Worm (Caenorhabditis elegans) whole organism, L1 larva: Measurements from ENCODE around the gene C18H7.7.

ENCODE experiments used
- F16B12.6 ChIP-seq: fragments of 150-350 bp; optimal IDR thresholded peaks from 2 replicates; lab custom pipeline; 2014; ENCODE audit warnings: missing biosample characterization, missing genetic modification characterization
- alr-1 ChIP-seq: fragments of 200-800 bp; sonication (Bioruptor generic); optimal IDR thresholded peaks from 2 replicates; lab custom pipeline; 2018; ENCODE audit warnings: borderline replicate concordance, mild to moderate bottlenecking, missing genetic modification characterization, missing compliant biosample characterization
- aly-2 ChIP-seq: fragments of 150-350 bp; optimal IDR thresholded peaks from 2 replicates; lab custom pipeline; 2014; ENCODE audit warnings: missing biosample characterization, missing genetic modification characterization
- ama-1 ChIP-seq: fragments of 150-350 bp; optimal IDR thresholded peaks from 2 replicates; lab custom pipeline; 2014
- blmp-1 ChIP-seq: fragments of 150-350 bp; optimal IDR thresholded peaks from 2 replicates; lab custom pipeline; 2014; ENCODE audit warnings: missing biosample characterization, missing genetic modification characterization
- ceh-63 ChIP-seq: fragments of 200-800 bp; sonication (Bioruptor generic); optimal IDR thresholded peaks from 2 replicates; lab custom pipeline; 2018; ENCODE audit warnings: mild to moderate bottlenecking, missing genetic modification characterization, missing compliant biosample characterization
- ceh-8 ChIP-seq: fragments of 200-800 bp; sonication (Bioruptor generic); optimal IDR thresholded peaks from 2 replicates; lab custom pipeline; 2018; ENCODE audit warnings: mild to moderate bottlenecking, missing genetic modification characterization, moderate library complexity, missing compliant biosample characterization
- dpl-1 ChIP-seq, 3 experiments: fragments of 150-350 bp in 2 of 3; sonication (generic microtip) in 1 of 3; optimal IDR thresholded peaks; 2 replicates each; lab custom pipeline; 2014 to 2017; ENCODE audit warnings: missing biosample characterization in 3 of 3, missing genetic modification characterization in 3 of 3, missing genetic modification reagents in 3 of 3
- efl-1 ChIP-seq, 4 experiments: fragments of 150-350 bp; optimal IDR thresholded peaks in 3 of 4; peaks in 1 of 4; 1 replicate in 1 of 4; 2 replicates in 3 of 4; lab custom pipeline; 2014; ENCODE audit warnings: missing biosample characterization in 2 of 4, missing genetic modification characterization in 2 of 4, missing genetic modification reagents in 2 of 4
- efl-3 ChIP-seq: fragments of 200-800 bp; sonication (Bioruptor generic); optimal IDR thresholded peaks from 2 replicates; lab custom pipeline; 2018; ENCODE audit warnings: mild to moderate bottlenecking, missing genetic modification characterization, missing compliant biosample characterization
- elt-3 ChIP-seq, 6 experiments: fragments of 150-350 bp in 1 of 6; sonication (generic microtip); optimal IDR thresholded peaks; 2 replicates each; lab custom pipeline; 2017 to 2018; ENCODE audit warnings: missing biosample characterization in 6 of 6, missing genetic modification characterization in 6 of 6, inconsistent platforms in 1 of 6
- fkh-8 ChIP-seq: sonication (generic microtip); optimal IDR thresholded peaks from 2 replicates; lab custom pipeline; 2016; ENCODE audit warnings: mild to moderate bottlenecking, missing genetic modification characterization, missing compliant biosample characterization
- hlh-17 ChIP-seq: fragments of 200-800 bp; sonication (Bioruptor generic); optimal IDR thresholded peaks from 2 replicates; lab custom pipeline; 2018; ENCODE audit warnings: missing genetic modification characterization, mild to moderate bottlenecking, missing compliant biosample characterization, moderate library complexity, borderline replicate concordance
- hlh-4 ChIP-seq: sonication (generic microtip); optimal IDR thresholded peaks from 2 replicates; lab custom pipeline; 2016; ENCODE audit warnings: mild to moderate bottlenecking, missing genetic modification characterization, missing compliant biosample characterization
- irx-1 ChIP-seq: sonication (generic microtip); optimal IDR thresholded peaks from 2 replicates; lab custom pipeline; 2016; ENCODE audit warnings: missing genetic modification characterization, missing compliant biosample characterization
- jun-1 ChIP-seq: fragments of 150-350 bp; optimal IDR thresholded peaks from 2 replicates; lab custom pipeline; 2014; ENCODE audit warnings: missing biosample characterization, missing genetic modification reagents, missing genetic modification characterization
- lin-15B ChIP-seq: fragments of 150-350 bp; sonication (generic microtip); optimal IDR thresholded peaks from 3 replicates; lab custom pipeline; 2014; ENCODE audit warnings: missing biosample characterization, missing genetic modification characterization
- lir-3 ChIP-seq: sonication (generic microtip); optimal IDR thresholded peaks from 2 replicates; lab custom pipeline; 2016; ENCODE audit warnings: mild to moderate bottlenecking, missing genetic modification characterization, moderate library complexity, missing compliant biosample characterization; ENCODE audit not compliant: poor library complexity
- lsy-2 ChIP-seq, 2 experiments: fragments of 150-350 bp; optimal IDR thresholded peaks; 2 replicates each; lab custom pipeline; 2014; ENCODE audit warnings: missing biosample characterization in 2 of 2, missing genetic modification characterization in 2 of 2
- mab-9 ChIP-seq: fragments of 200-800 bp; sonication (Bioruptor generic); IDR thresholded peaks from 2 replicates; pipeline ENCODE4 v1.3.6; 2022; ENCODE audit warnings: missing genetic modification reagents, missing genetic modification characterization, missing compliant biosample characterization
- mef-2 ChIP-seq: fragments of 150-350 bp; optimal IDR thresholded peaks from 2 replicates; lab custom pipeline; 2014; ENCODE audit warnings: missing biosample characterization, missing genetic modification characterization
- nhr-11 ChIP-seq: fragments of 150-350 bp; optimal IDR thresholded peaks from 2 replicates; lab custom pipeline; 2014; ENCODE audit warnings: missing biosample characterization, missing genetic modification characterization
- nhr-19 ChIP-seq: fragments of 200-800 bp; sonication (Bioruptor generic); conservative IDR thresholded peaks from 2 replicates; pipeline ENCODE4 v1.3.6; 2022; ENCODE audit warnings: missing genetic modification characterization, missing compliant biosample characterization
- nhr-20 ChIP-seq: sonication (generic microtip); optimal IDR thresholded peaks from 2 replicates; lab custom pipeline; 2016; ENCODE audit warnings: mild to moderate bottlenecking, missing genetic modification characterization, missing compliant biosample characterization
- nhr-28 ChIP-seq: fragments of 150-350 bp; optimal IDR thresholded peaks from 2 replicates; lab custom pipeline; 2014; ENCODE audit warnings: missing biosample characterization, missing genetic modification characterization
- nhr-47 ChIP-seq: sonication (generic microtip); optimal IDR thresholded peaks from 2 replicates; lab custom pipeline; 2016; ENCODE audit warnings: mild to moderate bottlenecking, missing genetic modification characterization, moderate library complexity, missing compliant biosample characterization
- nhr-84 ChIP-seq: sonication (generic microtip); optimal IDR thresholded peaks from 2 replicates; lab custom pipeline; 2017; ENCODE audit warnings: missing biosample characterization, missing genetic modification characterization
- nhr-85 ChIP-seq: sonication (generic microtip); peaks from one replicate; lab custom pipeline; 2016; ENCODE audit warnings: missing genetic modification characterization, inconsistent platforms, missing compliant biosample characterization
- nhr-90 ChIP-seq: sonication (generic microtip); optimal IDR thresholded peaks from 2 replicates; lab custom pipeline; 2016; ENCODE audit warnings: mild to moderate bottlenecking, missing genetic modification characterization, missing compliant biosample characterization; ENCODE audit not compliant: poor library complexity
- rnt-1 ChIP-seq: sonication (generic microtip); optimal IDR thresholded peaks from 2 replicates; lab custom pipeline; 2016; ENCODE audit warnings: mild to moderate bottlenecking, missing genetic modification characterization, moderate library complexity, missing compliant biosample characterization
- skn-1 ChIP-seq: fragments of 150-350 bp; optimal IDR thresholded peaks from 2 replicates; lab custom pipeline; 2014; ENCODE audit warnings: missing biosample characterization, missing genetic modification characterization
- snpc-4 ChIP-seq: fragments of 150-350 bp; optimal IDR thresholded peaks from 2 replicates; lab custom pipeline; 2014; ENCODE audit warnings: missing biosample characterization, missing genetic modification characterization
- snu-23 ChIP-seq: sonication (generic microtip); optimal IDR thresholded peaks from 2 replicates; lab custom pipeline; 2016; ENCODE audit warnings: missing genetic modification characterization, missing compliant biosample characterization
- sptf-1 ChIP-seq: fragments of 150-350 bp; optimal IDR thresholded peaks from 2 replicates; lab custom pipeline; 2014; ENCODE audit warnings: missing biosample characterization, missing genetic modification characterization
- swsn-7 ChIP-seq: sonication (generic microtip); optimal IDR thresholded peaks from 2 replicates; lab custom pipeline; 2016; ENCODE audit warnings: missing genetic modification characterization, missing compliant biosample characterization
- tbx-2 ChIP-seq: sonication (generic microtip); optimal IDR thresholded peaks from 2 replicates; lab custom pipeline; 2016; ENCODE audit warnings: missing genetic modification characterization, missing compliant biosample characterization
- unc-130 ChIP-seq: fragments of 150-350 bp; optimal IDR thresholded peaks from 2 replicates; lab custom pipeline; 2017; ENCODE audit warnings: missing biosample characterization, missing genetic modification characterization, inconsistent platforms
- unc-30 ChIP-seq: sonication (generic microtip); optimal IDR thresholded peaks from 2 replicates; lab custom pipeline; 2017; ENCODE audit warnings: missing biosample characterization, missing genetic modification characterization
- unc-98 ChIP-seq: fragments of 200-800 bp; sonication (Bioruptor generic); IDR thresholded peaks from 2 replicates; pipeline ENCODE4 v1.3.6; 2022; ENCODE audit warnings: missing genetic modification characterization, missing compliant biosample characterization
- vab-15 ChIP-seq: sonication (generic microtip); optimal IDR thresholded peaks from 2 replicates; lab custom pipeline; 2017; ENCODE audit warnings: missing genotype, mild to moderate bottlenecking, missing genetic modification characterization, missing compliant biosample characterization
- xbp-1 ChIP-seq: sonication (generic microtip); optimal IDR thresholded peaks from 2 replicates; lab custom pipeline; 2016; ENCODE audit warnings: missing genetic modification characterization, missing compliant biosample characterization
- ztf-11 ChIP-seq, 2 experiments: sonication (generic microtip); optimal IDR thresholded peaks; 2 replicates each; lab custom pipeline; 2016 to 2017; ENCODE audit warnings: missing genetic modification characterization in 2 of 2, missing biosample characterization in 1 of 2, missing compliant biosample characterization in 1 of 2

Gene C18H7.7

ce11 chrIV:620324-620723, 24.1 kb upstream of the C18H7.7 start (continued):
- TF ChIP-seq alr-1 (no peak), aly-2 (tag; lab: Kevin White, UChicago) (peak; percentile 48), F16B12.6 (tag; lab: Kevin White, UChicago) (peak; percentile 2), tbx-2 (peak; percentile 22), xbp-1 (peak; percentile 48), snpc-4 (tag; lab: Kevin White, UChicago) (peak; percentile 27), nhr-47 (tag; lab: Kevin White, UChicago) (peak; percentile 68), unc-130 (tag; lab: Kevin White, UChicago) (peak; percentile 24), jun-1 (tag; lab: Kevin White, UChicago) (peak; percentile 51), nhr-28 (tag; lab: Kevin White, UChicago) (no peak), fkh-8 (tag; lab: Kevin White, UChicago) (peak; percentile 75), elt-3 (tag; optimal IDR thresholded peaks at IDR 0.05; lab: Kevin White, UChicago) (peak in 1 of 6 experiments; percentile 12), ztf-11 (tag; optimal IDR thresholded peaks at IDR 0.05; lab: Kevin White, UChicago) (no peak), nhr-90 (tag; lab: Kevin White, UChicago) (peak; percentile 24), nhr-11 (tag; lab: Kevin White, UChicago) (no peak), ceh-8 (GFP tag; lab: Kevin White, UChicago) (no peak), lsy-2 (tag; optimal IDR thresholded peaks at IDR 0.05; lab: Kevin White, UChicago) (peak; percentile 39 to 77), ama-1 (lab: Kevin White, UChicago) (no peak), rnt-1 (tag; lab: Kevin White, UChicago) (peak; percentile 83), dpl-1 (GFP tag; optimal IDR thresholded peaks at IDR 0.05; lab: Kevin White, UChicago) (peak; percentile 3 to 53 (median 38)), nhr-19 (GFP tag; lab: Robert Waterston, UW) (peak; percentile 64), unc-30 (tag; lab: Kevin White, UChicago) (no peak), efl-1 (optimal IDR thresholded peaks at IDR 0.05; lab: Kevin White, UChicago) (peak; percentile 33 to 55), efl-1 (GFP tag; optimal IDR thresholded peaks at IDR 0.05 in 1 of 2; lab: Kevin White, UChicago) (peak; percentile 44 to 96), snu-23 (GFP tag; lab: Kevin White, UChicago) (peak; percentile 72), nhr-85 (tag; lab: Kevin White, UChicago) (peak; percentile 58)

- TF ChIP-seq mab-9 (GFP tag; lab: Robert Waterston, UW) (0 out of 2 replicates have a peak, but pooled peaks have one; percentile 29), efl-1 (optimal IDR thresholded peaks at IDR 0.05; lab: Kevin White, UChicago) (no peak), efl-1 (GFP tag; optimal IDR thresholded peaks at IDR 0.05 in 1 of 2; lab: Kevin White, UChicago) (peak in 1 of 2 experiments; percentile 62), nhr-20 (no peak), efl-3 (GFP tag; lab: Kevin White, UChicago) (no peak), irx-1 (tag; lab: Kevin White, UChicago) (no peak), lir-3 (tag; lab: Kevin White, UChicago) (no peak)
These were observed 23.6 kb upstream of the C18H7.7 start for ce11 chrIV:619766-620165.

ce11 chrIV:615244-615643, 19.1 kb upstream of the C18H7.7 start, which contains the start of gene C18H7.1:
C18H7.1 (plus strand) TSS chrIV:615544.
- TF ChIP-seq vab-15 (no peak), blmp-1 (tag; lab: Kevin White, UChicago) (peak; percentile 44), efl-1 (optimal IDR thresholded peaks at IDR 0.05; lab: Kevin White, UChicago) (no peak), efl-1 (GFP tag; optimal IDR thresholded peaks at IDR 0.05 in 1 of 2; lab: Kevin White, UChicago) (peak in 1 of 2 experiments; percentile 36), ztf-11 (tag; optimal IDR thresholded peaks at IDR 0.05; lab: Kevin White, UChicago) (no peak)

ce11 chrIV:613155-613554, 17.0 kb upstream of the C18H7.7 start:
- no peak for TF ChIP-seq sptf-1 (tag; lab: Kevin White, UChicago)
- TF ChIP-seq skn-1 (tag; lab: Kevin White, UChicago), result no peak
- TF ChIP-seq efl-1 (optimal IDR thresholded peaks at IDR 0.05; lab: Kevin White, UChicago), result no peak
- TF ChIP-seq efl-1 (GFP tag; optimal IDR thresholded peaks at IDR 0.05 in 1 of 2; lab: Kevin White, UChicago), result no peak
- TF ChIP-seq nhr-84, result no peak
- TF ChIP-seq mef-2 (tag; lab: Kevin White, UChicago), result no peak
- no peak for TF ChIP-seq unc-98
- TF ChIP-seq swsn-7 (tag; lab: Kevin White, UChicago), result no peak
- no peak for TF ChIP-seq ceh-63 (GFP tag; lab: Kevin White, UChicago)
- TF ChIP-seq lin-15B (tag; lab: Kevin White, UChicago), result no peak
- no peak for TF ChIP-seq nhr-47 (tag; lab: Kevin White, UChicago)
- no peak for TF ChIP-seq hlh-4 (tag; lab: Kevin White, UChicago)
- TF ChIP-seq fkh-8 (tag; lab: Kevin White, UChicago), result no peak
- TF ChIP-seq vab-15, result no peak
- TF ChIP-seq jun-1 (tag; lab: Kevin White, UChicago), result no peak
- no peak for TF ChIP-seq snu-23 (GFP tag; lab: Kevin White, UChicago)
- no peak for TF ChIP-seq hlh-17 (GFP tag; lab: Kevin White, UChicago)
- TF ChIP-seq nhr-90 (tag; lab: Kevin White, UChicago), result no peak
- TF ChIP-seq, all 84 proteins: peak for 0
